Worm (Caenorhabditis elegans) whole organism, L1 larva: ENCODE data around the gene age-1.

Experiments
- C04F5.9 ChIP-seq: sonication (generic microtip); optimal IDR thresholded peaks from 2 replicates; lab custom pipeline; 2016; ENCODE audit warnings: missing genetic modification characterization, missing compliant biosample characterization
- C34B4.2 ChIP-seq: sonication (generic microtip); optimal IDR thresholded peaks from 2 replicates; lab custom pipeline; 2017; ENCODE audit warnings: mild to moderate bottlenecking, missing genetic modification characterization, missing compliant biosample characterization
- F16B12.6 ChIP-seq: fragments of 150-350 bp; optimal IDR thresholded peaks from 2 replicates; lab custom pipeline; 2014; ENCODE audit warnings: missing biosample characterization, missing genetic modification characterization
- Y116A8C.19 ChIP-seq: sonication (generic microtip); optimal IDR thresholded peaks from 2 replicates; lab custom pipeline; 2016; ENCODE audit warnings: missing compliant biosample characterization, missing genetic modification characterization, borderline replicate concordance
- blmp-1 ChIP-seq: fragments of 150-350 bp; optimal IDR thresholded peaks from 2 replicates; lab custom pipeline; 2014; ENCODE audit warnings: missing biosample characterization, missing genetic modification characterization
- ceh-63 ChIP-seq: fragments of 200-800 bp; sonication (Bioruptor generic); optimal IDR thresholded peaks from 2 replicates; lab custom pipeline; 2018; ENCODE audit warnings: mild to moderate bottlenecking, missing genetic modification characterization, missing compliant biosample characterization
- ceh-8 ChIP-seq: fragments of 200-800 bp; sonication (Bioruptor generic); optimal IDR thresholded peaks from 2 replicates; lab custom pipeline; 2018; ENCODE audit warnings: mild to moderate bottlenecking, missing genetic modification characterization, moderate library complexity, missing compliant biosample characterization
- ceh-82 ChIP-seq, 3 experiments: fragments of 150-350 bp in 1 of 3; sonication (generic microtip) in 2 of 3; optimal IDR thresholded peaks; 2 replicates each; lab custom pipeline; 2014 to 2017; ENCODE audit warnings: missing biosample characterization in 3 of 3, missing genetic modification characterization in 3 of 3
- ceh-88 ChIP-seq: fragments of 200-800 bp; sonication (Bioruptor generic); IDR thresholded peaks from 2 replicates; pipeline ENCODE4 v1.3.6; 2022; ENCODE audit warnings: missing genetic modification characterization, missing compliant biosample characterization
- ceh-90 ChIP-seq: sonication (generic microtip); optimal IDR thresholded peaks from 2 replicates; lab custom pipeline; 2016; ENCODE audit warnings: missing genetic modification characterization, missing compliant biosample characterization
- dpl-1 ChIP-seq, 3 experiments: fragments of 150-350 bp in 2 of 3; sonication (generic microtip) in 1 of 3; optimal IDR thresholded peaks; 2 replicates each; lab custom pipeline; 2014 to 2017; ENCODE audit warnings: missing biosample characterization in 3 of 3, missing genetic modification characterization in 3 of 3, missing genetic modification reagents in 3 of 3
- efl-1 ChIP-seq, 4 experiments: fragments of 150-350 bp; optimal IDR thresholded peaks in 3 of 4; peaks in 1 of 4; 1 replicate in 1 of 4; 2 replicates in 3 of 4; lab custom pipeline; 2014; ENCODE audit warnings: missing biosample characterization in 2 of 4, missing genetic modification characterization in 2 of 4, missing genetic modification reagents in 2 of 4
- efl-3 ChIP-seq: fragments of 200-800 bp; sonication (Bioruptor generic); optimal IDR thresholded peaks from 2 replicates; lab custom pipeline; 2018; ENCODE audit warnings: mild to moderate bottlenecking, missing genetic modification characterization, missing compliant biosample characterization
- egl-27 ChIP-seq, 2 experiments: fragments of 150-350 bp in 1 of 2; sonication (generic microtip); optimal IDR thresholded peaks; 3 replicates each; lab custom pipeline; 2017 to 2018; ENCODE audit warnings: missing biosample characterization in 2 of 2, missing genetic modification characterization in 2 of 2, missing genetic modification reagents in 2 of 2
- elt-2 ChIP-seq: sonication (generic microtip); optimal IDR thresholded peaks from 2 replicates; lab custom pipeline; 2016; ENCODE audit warnings: missing genetic modification characterization, mild to moderate bottlenecking, inconsistent platforms, missing compliant biosample characterization, missing genetic modification reagents
- elt-3 ChIP-seq, 6 experiments: fragments of 150-350 bp in 1 of 6; sonication (generic microtip); optimal IDR thresholded peaks; 2 replicates each; lab custom pipeline; 2017 to 2018; ENCODE audit warnings: missing biosample characterization in 6 of 6, missing genetic modification characterization in 6 of 6, inconsistent platforms in 1 of 6
- fkh-10 ChIP-seq: sonication (generic microtip); optimal IDR thresholded peaks from 2 replicates; lab custom pipeline; 2017; ENCODE audit warnings: missing biosample characterization, missing genetic modification reagents, missing genetic modification characterization
- fkh-4 ChIP-seq: sonication (generic microtip); optimal IDR thresholded peaks from 2 replicates; lab custom pipeline; 2016; ENCODE audit warnings: missing compliant biosample characterization, missing genetic modification characterization, borderline replicate concordance
- fkh-8 ChIP-seq: sonication (generic microtip); optimal IDR thresholded peaks from 2 replicates; lab custom pipeline; 2016; ENCODE audit warnings: mild to moderate bottlenecking, missing genetic modification characterization, missing compliant biosample characterization
- fos-1 ChIP-seq: fragments of 150-350 bp; optimal IDR thresholded peaks from 2 replicates; lab custom pipeline; 2014; ENCODE audit warnings: missing biosample characterization, missing genetic modification characterization
- grh-1 ChIP-seq: fragments of 200-800 bp; sonication (Bioruptor generic); IDR thresholded peaks from 2 replicates; pipeline ENCODE4 v1.3.6; 2022; ENCODE audit warnings: missing genetic modification reagents, missing genetic modification characterization, missing compliant biosample characterization
- hlh-4 ChIP-seq: sonication (generic microtip); optimal IDR thresholded peaks from 2 replicates; lab custom pipeline; 2016; ENCODE audit warnings: mild to moderate bottlenecking, missing genetic modification characterization, missing compliant biosample characterization
- irx-1 ChIP-seq: sonication (generic microtip); optimal IDR thresholded peaks from 2 replicates; lab custom pipeline; 2016; ENCODE audit warnings: missing genetic modification characterization, missing compliant biosample characterization
- isw-1 ChIP-seq: fragments of 200-800 bp; sonication (Bioruptor generic); IDR thresholded peaks from 2 replicates; pipeline ENCODE4 v1.3.6; 2022; ENCODE audit warnings: missing genetic modification characterization, missing compliant biosample characterization
- jun-1 ChIP-seq: fragments of 150-350 bp; optimal IDR thresholded peaks from 2 replicates; lab custom pipeline; 2014; ENCODE audit warnings: missing biosample characterization, missing genetic modification reagents, missing genetic modification characterization
- lin-35 ChIP-seq, 2 experiments: fragments of 150-350 bp; optimal IDR thresholded peaks; 2 replicates each; lab custom pipeline; 2014; ENCODE audit warnings: missing biosample characterization in 2 of 2, missing genetic modification characterization in 2 of 2, missing genetic modification reagents in 2 of 2
- lir-3 ChIP-seq: sonication (generic microtip); optimal IDR thresholded peaks from 2 replicates; lab custom pipeline; 2016; ENCODE audit warnings: mild to moderate bottlenecking, missing genetic modification characterization, moderate library complexity, missing compliant biosample characterization; ENCODE audit not compliant: poor library complexity
- lsy-2 ChIP-seq, 2 experiments: fragments of 150-350 bp; optimal IDR thresholded peaks; 2 replicates each; lab custom pipeline; 2014; ENCODE audit warnings: missing biosample characterization in 2 of 2, missing genetic modification characterization in 2 of 2
- mep-1 ChIP-seq: fragments of 150-350 bp; optimal IDR thresholded peaks from 2 replicates; lab custom pipeline; 2014; ENCODE audit warnings: missing biosample characterization, missing genetic modification characterization
- nhr-19 ChIP-seq: fragments of 200-800 bp; sonication (Bioruptor generic); conservative IDR thresholded peaks from 2 replicates; pipeline ENCODE4 v1.3.6; 2022; ENCODE audit warnings: missing genetic modification characterization, missing compliant biosample characterization
- nhr-237 ChIP-seq: fragments of 150-350 bp; optimal IDR thresholded peaks from 2 replicates; lab custom pipeline; 2014; ENCODE audit warnings: missing biosample characterization, missing genetic modification characterization
- nhr-47 ChIP-seq: sonication (generic microtip); optimal IDR thresholded peaks from 2 replicates; lab custom pipeline; 2016; ENCODE audit warnings: mild to moderate bottlenecking, missing genetic modification characterization, moderate library complexity, missing compliant biosample characterization
- nhr-71 ChIP-seq: sonication (generic microtip); optimal IDR thresholded peaks from 2 replicates; lab custom pipeline; 2016; ENCODE audit warnings: mild to moderate bottlenecking, missing genetic modification characterization, moderate library complexity, missing compliant biosample characterization
- nhr-77 ChIP-seq: fragments of 150-350 bp; optimal IDR thresholded peaks from 2 replicates; lab custom pipeline; 2014; ENCODE audit warnings: missing biosample characterization, missing genetic modification characterization
- nhr-90 ChIP-seq: sonication (generic microtip); optimal IDR thresholded peaks from 2 replicates; lab custom pipeline; 2016; ENCODE audit warnings: mild to moderate bottlenecking, missing genetic modification characterization, missing compliant biosample characterization; ENCODE audit not compliant: poor library complexity
- pag-3 ChIP-seq: sonication (generic microtip); optimal IDR thresholded peaks from 2 replicates; lab custom pipeline; 2017; ENCODE audit warnings: missing genetic modification characterization, mild to moderate bottlenecking, missing compliant biosample characterization, antibody characterized with exemption, borderline replicate concordance; ENCODE audit not compliant: insufficient read depth
- pax-3 ChIP-seq: fragments of 200-800 bp; sonication (Bioruptor generic); optimal IDR thresholded peaks from 2 replicates; lab custom pipeline; 2018; ENCODE audit warnings: mild to moderate bottlenecking, missing genetic modification characterization, moderate library complexity, missing compliant biosample characterization
- skn-1 ChIP-seq: fragments of 150-350 bp; optimal IDR thresholded peaks from 2 replicates; lab custom pipeline; 2014; ENCODE audit warnings: missing biosample characterization, missing genetic modification characterization
- snpc-4 ChIP-seq: fragments of 150-350 bp; optimal IDR thresholded peaks from 2 replicates; lab custom pipeline; 2014; ENCODE audit warnings: missing biosample characterization, missing genetic modification characterization
- tbx-2 ChIP-seq: sonication (generic microtip); optimal IDR thresholded peaks from 2 replicates; lab custom pipeline; 2016; ENCODE audit warnings: missing genetic modification characterization, missing compliant biosample characterization
- unc-130 ChIP-seq: fragments of 150-350 bp; optimal IDR thresholded peaks from 2 replicates; lab custom pipeline; 2017; ENCODE audit warnings: missing biosample characterization, missing genetic modification characterization, inconsistent platforms
- unc-86 ChIP-seq: sonication (generic microtip); optimal IDR thresholded peaks from 2 replicates; lab custom pipeline; 2016; ENCODE audit warnings: missing genetic modification characterization, missing compliant biosample characterization
- vab-15 ChIP-seq: sonication (generic microtip); optimal IDR thresholded peaks from 2 replicates; lab custom pipeline; 2017; ENCODE audit warnings: missing genotype, mild to moderate bottlenecking, missing genetic modification characterization, missing compliant biosample characterization
- zip-4 ChIP-seq: fragments of 200-800 bp; sonication (Bioruptor generic); optimal IDR thresholded peaks from 2 replicates; lab custom pipeline; 2018; ENCODE audit warnings: mild to moderate bottlenecking, missing genetic modification characterization, moderate library complexity, missing compliant biosample characterization

Gene age-1

ce11 chrII:11535924-11536323 lies 9.1 kb upstream of the age-1 start:
- TF ChIP-seq dpl-1 (GFP tag; optimal IDR thresholded peaks at IDR 0.05; lab: Kevin White, UChicago): no peak
- no peak for TF ChIP-seq efl-3 (GFP tag; lab: Kevin White, UChicago)
- TF ChIP-seq irx-1: no peak
- no peak for TF ChIP-seq C34B4.2 (tag; lab: Kevin White, UChicago)
- TF ChIP-seq skn-1 (tag; lab: Kevin White, UChicago): no peak
- no peak for TF ChIP-seq isw-1 (GFP tag; lab: Robert Waterston, UW)
- TF ChIP-seq ceh-63 (GFP tag; lab: Kevin White, UChicago): no peak
- no peak for TF ChIP-seq ceh-8 (GFP tag; lab: Kevin White, UChicago)
- no peak for TF ChIP-seq efl-1 (optimal IDR thresholded peaks at IDR 0.05; lab: Kevin White, UChicago)
- peak in 1 of 2 experiments; percentile 82 for TF ChIP-seq efl-1 (GFP tag; optimal IDR thresholded peaks at IDR 0.05 in 1 of 2; lab: Kevin White, UChicago)
- TF ChIP-seq, all 84 proteins: peak for 1

- TF ChIP-seq fkh-4 (tag; lab: Kevin White, UChicago): no peak
- no peak for TF ChIP-seq ceh-82 (tag; optimal IDR thresholded peaks at IDR 0.05; lab: Kevin White, UChicago)
- no peak for TF ChIP-seq elt-2 (tag; lab: Kevin White, UChicago)
- TF ChIP-seq lin-35 (GFP tag; optimal IDR thresholded peaks at IDR 0.05; lab: Kevin White, UChicago): no peak
- TF ChIP-seq lsy-2 (tag; optimal IDR thresholded peaks at IDR 0.05; lab: Kevin White, UChicago): no peak
- TF ChIP-seq pag-3: no peak
- no peak for TF ChIP-seq hlh-4 (tag; lab: Kevin White, UChicago)
- TF ChIP-seq egl-27 (tag; optimal IDR thresholded peaks at IDR 0.05; lab: Kevin White, UChicago): no peak
- TF ChIP-seq tbx-2 (tag; lab: Kevin White, UChicago): no peak
Measured at ce11 chrII:11535429-11535828, 8.6 kb upstream of the age-1 start.

ce11 chrII:11534429-11535099 lies 7.7 kb upstream of the age-1 start, which contains the start of gene Y62F5A.12:
Gene Y62F5A.12 (minus strand): TSS chrII:11534479.
- TF ChIP-seq Y116A8C.19 (peak; percentile 53), elt-3 (tag; optimal IDR thresholded peaks at IDR 0.05; lab: Kevin White, UChicago) (peak in 2 of 6 experiments; percentile 11 to 13), nhr-71 (tag; lab: Kevin White, UChicago) (peak; percentile 92), fkh-10 (GFP tag; lab: Kevin White, UChicago) (peak; percentile 81), F16B12.6 (peak; percentile 32), jun-1 (tag; lab: Kevin White, UChicago) (peak; percentile 66), irx-1 (peak; percentile 44), ceh-88 (peak; percentile 90), vab-15 (tag; lab: Kevin White, UChicago) (peak; percentile 76), unc-130 (tag; lab: Kevin White, UChicago) (peak; percentile 61), blmp-1 (peak; percentile 22), lir-3 (peak; percentile 91), lin-35 (GFP tag; optimal IDR thresholded peaks at IDR 0.05; lab: Kevin White, UChicago) (peak; percentile 78 to 92), C04F5.9 (peak; percentile 47), grh-1 (peak; percentile 58), mep-1 (peak; percentile 63), fkh-4 (tag; lab: Kevin White, UChicago) (peak; percentile 54), tbx-2 (tag; lab: Kevin White, UChicago) (peak; percentile 82), efl-1 (optimal IDR thresholded peaks at IDR 0.05; lab: Kevin White, UChicago) (peak; percentile 82 to 90), efl-1 (GFP tag; optimal IDR thresholded peaks at IDR 0.05 in 1 of 2; lab: Kevin White, UChicago) (peak; percentile 87 to 99), nhr-77 (peak; percentile 72), zip-4 (GFP tag; lab: Kevin White, UChicago) (peak; percentile 11), nhr-19 (GFP tag; lab: Robert Waterston, UW) (peak; percentile 94), hlh-4 (tag; lab: Kevin White, UChicago) (peak; percentile 20), efl-3 (GFP tag; lab: Kevin White, UChicago) (peak; percentile 10), snpc-4 (peak; percentile 6), unc-86 (peak; percentile 84), skn-1 (tag; lab: Kevin White, UChicago) (peak; percentile 42), pax-3 (peak; percentile 89), fos-1 (tag; lab: Kevin White, UChicago) (peak; percentile 31), nhr-237 (tag; lab: Kevin White, UChicago) (peak; percentile 34), nhr-47 (tag; lab: Kevin White, UChicago) (peak; percentile 92), ceh-90 (peak; percentile 51), fkh-8 (tag; lab: Kevin White, UChicago) (peak; percentile 90), nhr-90 (tag; lab: Kevin White, UChicago) (peak; percentile 86)
